Fruit fly (Drosophila melanogaster) S2 (cell line): ENCODE measurements around the gene CG42814.

Experiments used
- CG8478 ChIP-seq: fragments of >200 bp; optimal IDR thresholded peaks from 2 replicates; lab custom pipeline; 2018
- CTCF ChIP-seq, 2 experiments: fragments of >200 bp; optimal IDR thresholded peaks; 2 replicates each; lab custom pipeline; 2018

CG42814 gene

dm6 chr3R:27220829-27221463 lies 8.3 kb downstream of the CG42814 start:
- TF ChIP-seq CTCF (optimal IDR thresholded peaks at IDR 0.05; lab: Kevin White, UChicago) (no peak), CG8478 (lab: Kevin White, UChicago) (no peak)

- no peak for TF ChIP-seq CTCF (optimal IDR thresholded peaks at IDR 0.05; lab: Kevin White, UChicago)
- TF ChIP-seq CG8478 (lab: Kevin White, UChicago): no peak
Measured at dm6 chr3R:27218814-27219213, 10.5 kb downstream of the CG42814 start.

- TF ChIP-seq CG8478 (lab: Kevin White, UChicago): no peak
- no peak for TF ChIP-seq CTCF (optimal IDR thresholded peaks at IDR 0.05; lab: Kevin White, UChicago)
Measured at dm6 chr3R:27218288-27218687, 11.0 kb downstream of the CG42814 start.

dm6 chr3R:27217465-27218059 lies 11.7 kb downstream of the CG42814 start:
- TF ChIP-seq CG8478 (lab: Kevin White, UChicago) (no peak), CTCF (optimal IDR thresholded peaks at IDR 0.05; lab: Kevin White, UChicago) (no peak)

dm6 chr3R:27214949-27215348 lies 14.3 kb downstream of the CG42814 start:
- TF ChIP-seq CTCF (optimal IDR thresholded peaks at IDR 0.05; lab: Kevin White, UChicago) (no peak), CG8478 (lab: Kevin White, UChicago) (no peak)

DNA sequence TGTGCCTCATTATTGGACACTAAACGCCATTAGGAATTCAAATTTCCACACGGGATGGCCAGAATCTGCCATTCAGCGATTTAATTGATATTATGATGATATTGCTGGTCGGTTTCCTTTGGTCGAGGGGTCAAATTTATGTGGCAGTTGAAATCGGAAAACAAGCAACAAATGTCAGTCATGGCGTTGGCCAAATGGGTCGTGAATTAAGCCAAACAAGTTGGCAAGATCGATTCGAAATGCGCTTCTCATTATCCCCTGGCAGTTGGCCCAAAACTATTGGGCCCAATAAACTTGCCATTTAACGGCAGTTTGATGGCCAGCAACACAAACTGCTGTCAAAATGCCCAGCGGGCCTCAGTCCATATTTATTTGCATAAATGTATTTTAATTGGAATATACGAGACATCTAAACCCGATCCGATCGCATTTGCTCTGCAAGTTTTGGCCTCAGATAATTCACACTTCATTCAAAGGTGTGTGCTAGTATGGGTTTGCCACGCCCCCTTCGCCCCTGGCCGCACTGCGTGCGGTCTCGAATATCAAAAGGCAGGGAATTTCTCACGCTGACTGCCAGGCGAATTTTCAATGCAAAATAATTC lies 16.2 kb downstream of the CG42814 start:
- TF ChIP-seq CG8478 (lab: Kevin White, UChicago): no peak
- TF ChIP-seq CTCF (optimal IDR thresholded peaks at IDR 0.05; lab: Kevin White, UChicago): no peak

DNA sequence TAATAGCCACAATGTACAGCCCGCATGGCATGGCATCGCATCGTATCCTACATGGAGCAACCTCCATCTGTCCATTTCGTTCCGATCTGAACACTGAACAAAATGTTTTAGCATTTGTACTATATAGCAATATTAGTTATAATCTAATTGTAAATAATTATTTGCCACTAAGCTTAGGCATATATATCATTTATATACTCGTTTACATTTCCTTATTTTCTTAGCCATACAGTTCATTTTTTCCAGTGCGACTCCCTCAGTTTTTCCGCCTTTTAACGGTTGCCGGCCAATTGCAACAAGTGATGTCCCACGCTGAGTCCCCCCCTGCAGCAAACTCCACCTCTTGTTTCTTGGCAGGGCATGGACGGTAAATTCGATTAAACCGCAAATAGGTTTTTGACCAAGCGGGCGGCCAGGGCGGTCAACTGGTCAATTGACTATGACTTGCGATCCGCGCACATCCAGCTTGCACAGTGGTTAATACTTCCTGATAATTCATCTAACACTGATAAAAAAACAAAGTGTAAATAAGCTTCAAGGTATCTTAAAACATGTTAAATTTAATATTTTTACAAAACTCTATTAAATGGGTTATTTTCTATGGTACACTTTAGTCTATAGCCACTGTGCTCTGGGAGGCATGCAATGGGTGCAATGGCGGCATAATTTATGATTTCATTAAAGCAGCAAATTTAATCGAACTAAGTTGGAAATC lies 19.6 kb downstream of the CG42814 start:
- TF ChIP-seq CTCF (optimal IDR thresholded peaks at IDR 0.05; lab: Kevin White, UChicago): no peak
- no peak for TF ChIP-seq CG8478 (lab: Kevin White, UChicago)

- TF ChIP-seq CG8478 (lab: Kevin White, UChicago): no peak
- no peak for TF ChIP-seq CTCF (optimal IDR thresholded peaks at IDR 0.05; lab: Kevin White, UChicago)
Measured at dm6 chr3R:27208724-27209343, 20.4 kb downstream of the CG42814 start.

- TF ChIP-seq CTCF (optimal IDR thresholded peaks at IDR 0.05; lab: Kevin White, UChicago): no peak
- no peak for TF ChIP-seq CG8478 (lab: Kevin White, UChicago)
Measured at dm6 chr3R:27204694-27205414, 24.4 kb downstream of the CG42814 start.

dm6 chr3R:27203856-27204255 lies 25.4 kb downstream of the CG42814 start:
- TF ChIP-seq CG8478 (lab: Kevin White, UChicago): no peak
- TF ChIP-seq CTCF (optimal IDR thresholded peaks at IDR 0.05; lab: Kevin White, UChicago): no peak

- TF ChIP-seq CG8478 (lab: Kevin White, UChicago): no peak
- no peak for TF ChIP-seq CTCF (optimal IDR thresholded peaks at IDR 0.05; lab: Kevin White, UChicago)
Measured at dm6 chr3R:27202330-27202729, 26.9 kb downstream of the CG42814 start.

dm6 chr3R:27201538-27202281 lies 27.6 kb downstream of the CG42814 start:
- TF ChIP-seq CG8478 (lab: Kevin White, UChicago) (no peak), CTCF (optimal IDR thresholded peaks at IDR 0.05; lab: Kevin White, UChicago) (no peak)
